Fruit fly (Drosophila melanogaster) S2 (cell line): Measurements from ENCODE around the gene Pkcdelta.

Experiments
- CG8478 ChIP-seq: fragments of >200 bp; optimal IDR thresholded peaks from 2 replicates; lab custom pipeline; 2018
- CTCF ChIP-seq, 2 experiments: fragments of >200 bp; optimal IDR thresholded peaks; 2 replicates each; lab custom pipeline; 2018

DNA sequence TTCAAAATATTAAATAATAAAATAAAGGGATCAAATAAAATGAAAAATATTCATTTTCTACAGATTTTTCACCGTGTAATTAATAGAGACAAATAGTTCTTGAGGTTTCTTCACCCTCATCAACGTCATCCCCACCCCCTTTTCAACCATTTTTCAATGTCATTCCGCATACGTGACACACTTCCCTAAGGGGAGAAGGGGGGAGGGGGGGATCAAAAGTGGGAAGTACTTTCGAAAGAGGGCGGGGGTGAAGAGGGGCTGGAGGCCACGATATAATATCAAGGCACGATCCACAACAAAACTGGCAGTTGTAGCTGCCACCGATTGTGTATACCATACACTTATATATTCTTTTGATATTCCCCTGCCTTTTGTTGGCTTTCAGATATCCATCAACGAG lies 2.6 kb downstream of the Pkcdelta start:
- no peak for TF ChIP-seq CG8478 (lab: Kevin White, UChicago)
- no peak for TF ChIP-seq CTCF (optimal IDR thresholded peaks at IDR 0.05; lab: Kevin White, UChicago)
